Worm (Caenorhabditis elegans): ENCODE data around the gene C06A8.6.

ce11 chrII:7812332-7812731 lies 40.0 kb downstream of the C06A8.6 start:
- TF ChIP-seq ref-1 (GFP tag; conservative IDR thresholded peaks at IDR 0.05) (no peak), ztf-23 (GFP tag; IDR thresholded peaks at IDR 0.05) (no peak), flt-1 (GFP tag; IDR thresholded peaks at IDR 0.05) (peak; percentile 61; the same call in 1 of the 2 replicates)
